Worm (Caenorhabditis elegans) whole organism, L4 larva: ENCODE data around the gene F35D2.2.

ENCODE experiments used
- F26F4.8 ChIP-seq: fragments of 200-800 bp; sonication (Bioruptor generic); conservative IDR thresholded peaks from 2 replicates; pipeline ENCODE4 v1.3.6; 2022; ENCODE audit warnings: missing genetic modification characterization, missing compliant biosample characterization
- F37D6.2 ChIP-seq: sonication (generic microtip); optimal IDR thresholded peaks from 2 replicates; lab custom pipeline; 2016; ENCODE audit warnings: mild to moderate bottlenecking, missing genetic modification characterization, missing compliant biosample characterization
- Y48G9A.11 ChIP-seq: fragments of 200-800 bp; sonication (Bioruptor generic); IDR thresholded peaks from 2 replicates; pipeline ENCODE4 v1.3.6; 2022; ENCODE audit warnings: missing genetic modification reagents, missing genetic modification characterization, missing compliant biosample characterization
- ZK337.2 ChIP-seq: fragments of 200-800 bp; sonication (Bioruptor generic); IDR thresholded peaks from 2 replicates; pipeline ENCODE4 v1.3.6; 2022; ENCODE audit warnings: missing genetic modification reagents, missing genetic modification characterization, missing compliant biosample characterization
- aha-1 ChIP-seq: fragments of 150-350 bp; peaks from one replicate; lab custom pipeline; 2014; ENCODE audit warnings: missing biosample characterization, missing genetic modification characterization
- ama-1 ChIP-seq: fragments of 150-350 bp; optimal IDR thresholded peaks from 2 replicates; lab custom pipeline; 2014; ENCODE audit warnings: inconsistent platforms, mixed read lengths
- arid-1 ChIP-seq: fragments of 200-800 bp; sonication (Bioruptor generic); conservative IDR thresholded peaks from 2 replicates; pipeline ENCODE4 v1.3.6; 2022; ENCODE audit warnings: missing genetic modification reagents, missing genetic modification characterization, missing compliant biosample characterization
- attf-4 ChIP-seq: sonication (generic microtip); optimal IDR thresholded peaks from 3 replicates; lab custom pipeline; 2017; ENCODE audit warnings: missing biosample characterization, missing genetic modification characterization
- ceh-20 ChIP-seq: fragments of 200-800 bp; sonication (Bioruptor generic); IDR thresholded peaks from 2 replicates; pipeline ENCODE4 v1.3.6; 2022; ENCODE audit warnings: missing genetic modification reagents, missing genetic modification characterization, missing compliant biosample characterization
- ceh-28 ChIP-seq: fragments of 150-350 bp; optimal IDR thresholded peaks from 2 replicates; lab custom pipeline; 2014; ENCODE audit warnings: missing biosample characterization, missing genetic modification reagents, missing genetic modification characterization
- ceh-44 ChIP-seq: fragments of 200-800 bp; sonication (Bioruptor generic); IDR thresholded peaks from 2 replicates; pipeline ENCODE4 v1.3.6; 2022; ENCODE audit warnings: missing genetic modification reagents, missing genetic modification characterization, missing compliant biosample characterization
- ceh-62 ChIP-seq: sonication (generic microtip); optimal IDR thresholded peaks from 2 replicates; lab custom pipeline; 2017; ENCODE audit warnings: missing biosample characterization, missing genetic modification characterization
- ceh-82 ChIP-seq: sonication (generic microtip); optimal IDR thresholded peaks from 2 replicates; lab custom pipeline; 2017; ENCODE audit warnings: missing biosample characterization, missing genetic modification characterization
- cey-2 ChIP-seq: sonication (generic microtip); optimal IDR thresholded peaks from 3 replicates; lab custom pipeline; 2017; ENCODE audit warnings: missing genetic modification characterization, mild to moderate bottlenecking, missing compliant biosample characterization, antibody characterized with exemption, borderline replicate concordance; ENCODE audit not compliant: insufficient read depth
- ctbp-1 ChIP-seq: fragments of 200-800 bp; sonication (Bioruptor generic); IDR thresholded peaks from 2 replicates; pipeline ENCODE4 v1.3.6; 2022; ENCODE audit warnings: missing genetic modification reagents, missing genetic modification characterization, missing compliant biosample characterization
- daf-16 ChIP-seq, 3 experiments: sonication (generic microtip); optimal IDR thresholded peaks; 2 replicates each; lab custom pipeline; 2016 to 2017; ENCODE audit warnings: missing genetic modification characterization in 3 of 3, missing genetic modification reagents in 3 of 3, mild to moderate bottlenecking in 2 of 3, missing compliant biosample characterization in 2 of 3, missing biosample characterization in 1 of 3, moderate library complexity in 1 of 3
- daf-19 ChIP-seq: fragments of 200-800 bp; sonication (Bioruptor generic); conservative IDR thresholded peaks from 2 replicates; pipeline ENCODE4 v1.3.6; 2022; ENCODE audit warnings: missing genetic modification characterization, missing compliant biosample characterization
- daf-8 ChIP-seq: fragments of 200-800 bp; sonication (Bioruptor generic); IDR thresholded peaks from 2 replicates; pipeline ENCODE4 v1.3.6; 2022; ENCODE audit warnings: missing genetic modification characterization, missing compliant biosample characterization
- dmd-6 ChIP-seq: fragments of 200-800 bp; sonication (Bioruptor generic); IDR thresholded peaks from 2 replicates; pipeline ENCODE4 v1.3.6; 2022; ENCODE audit warnings: missing genetic modification reagents, missing genetic modification characterization, missing compliant biosample characterization
- dve-1 ChIP-seq: sonication (generic microtip); optimal IDR thresholded peaks from 2 replicates; lab custom pipeline; 2017; ENCODE audit warnings: antibody characterized with exemption, mild to moderate bottlenecking, missing genetic modification characterization, missing compliant biosample characterization; ENCODE audit not compliant: insufficient read depth
- gei-8 ChIP-seq: fragments of 200-800 bp; sonication (Bioruptor generic); optimal IDR thresholded peaks from 2 replicates; lab custom pipeline; 2018; ENCODE audit warnings: mild to moderate bottlenecking, missing genetic modification characterization, missing compliant biosample characterization
- hif-1 ChIP-seq, 2 experiments: sonication (generic microtip); optimal IDR thresholded peaks; 2 replicates each; lab custom pipeline; 2016 to 2017; ENCODE audit warnings: missing compliant biosample characterization in 2 of 2, missing genetic modification characterization in 2 of 2, missing genetic modification reagents in 2 of 2, missing genotype in 2 of 2, mild to moderate bottlenecking in 1 of 2
- lim-7 ChIP-seq: fragments of 200-800 bp; sonication (Bioruptor generic); IDR thresholded peaks from 2 replicates; pipeline ENCODE4 v1.3.6; 2022; ENCODE audit warnings: missing genetic modification characterization, missing compliant biosample characterization
- lin-13 ChIP-seq: fragments of 150-350 bp; optimal IDR thresholded peaks from 2 replicates; lab custom pipeline; 2014; ENCODE audit warnings: missing biosample characterization, missing genetic modification reagents, missing genetic modification characterization
- lin-15B ChIP-seq: fragments of 150-350 bp; sonication (generic microtip); optimal IDR thresholded peaks from 3 replicates; lab custom pipeline; 2014; ENCODE audit warnings: missing biosample characterization, missing genetic modification characterization
- lin-29 ChIP-seq: fragments of 200-800 bp; sonication (Bioruptor generic); IDR thresholded peaks from 2 replicates; pipeline ENCODE4 v1.3.6; 2022; ENCODE audit warnings: missing genetic modification reagents, missing genetic modification characterization, missing compliant biosample characterization
- lin-39 ChIP-seq: fragments of 150-350 bp; optimal IDR thresholded peaks from 2 replicates; lab custom pipeline; 2014; ENCODE audit warnings: missing biosample characterization, missing genetic modification reagents, missing genetic modification characterization
- lir-3 ChIP-seq: sonication (generic microtip); optimal IDR thresholded peaks from 2 replicates; lab custom pipeline; 2016; ENCODE audit warnings: mild to moderate bottlenecking, missing genetic modification characterization, missing compliant biosample characterization
- mdl-1 ChIP-seq, 2 experiments: fragments of 150-350 bp in 1 of 2; sonication (generic microtip) in 1 of 2; optimal IDR thresholded peaks; 2 replicates each; lab custom pipeline; 2014 to 2017; ENCODE audit warnings: missing biosample characterization in 2 of 2, missing genetic modification characterization in 2 of 2
- mep-1 ChIP-seq: fragments of 150-350 bp; sonication (generic microtip); optimal IDR thresholded peaks from 3 replicates; lab custom pipeline; 2014; ENCODE audit warnings: missing biosample characterization, missing genetic modification characterization
- mxl-2 ChIP-seq: fragments of 200-800 bp; sonication (Bioruptor generic); conservative IDR thresholded peaks from 2 replicates; pipeline ENCODE4 v1.3.6; 2022; ENCODE audit warnings: missing genetic modification reagents, missing genetic modification characterization, missing compliant biosample characterization
- nhr-102 ChIP-seq: sonication (generic microtip); optimal IDR thresholded peaks from 2 replicates; lab custom pipeline; 2016; ENCODE audit warnings: mild to moderate bottlenecking, missing genetic modification characterization, moderate library complexity, missing compliant biosample characterization
- nhr-11 ChIP-seq: fragments of 150-350 bp; optimal IDR thresholded peaks from 2 replicates; lab custom pipeline; 2014; ENCODE audit warnings: missing biosample characterization, missing genetic modification characterization
- nhr-237 ChIP-seq: sonication (generic microtip); optimal IDR thresholded peaks from 2 replicates; lab custom pipeline; 2017; ENCODE audit warnings: missing biosample characterization, missing genetic modification characterization
- nhr-25 ChIP-seq: sonication (generic microtip); optimal IDR thresholded peaks from 2 replicates; lab custom pipeline; 2017; ENCODE audit warnings: missing genetic modification characterization, mild to moderate bottlenecking, missing compliant biosample characterization, antibody characterized with exemption, moderate library complexity, borderline replicate concordance; ENCODE audit not compliant: insufficient read depth
- nhr-41 ChIP-seq: fragments of 200-800 bp; sonication (Bioruptor generic); IDR thresholded peaks from 2 replicates; pipeline ENCODE4 v1.3.6; 2022; ENCODE audit warnings: missing genetic modification reagents, missing genetic modification characterization, missing compliant biosample characterization
- nhr-48 ChIP-seq: sonication (generic microtip); optimal IDR thresholded peaks from 2 replicates; lab custom pipeline; 2016; ENCODE audit warnings: mild to moderate bottlenecking, missing genetic modification characterization, missing compliant biosample characterization
- nhr-77 ChIP-seq: fragments of 150-350 bp; optimal IDR thresholded peaks from 2 replicates; lab custom pipeline; 2014; ENCODE audit warnings: missing biosample characterization, missing genetic modification characterization
- php-3 ChIP-seq: fragments of 200-800 bp; sonication (Bioruptor generic); IDR thresholded peaks from 2 replicates; pipeline ENCODE4 v1.3.6; 2022; ENCODE audit warnings: missing genetic modification reagents, missing genetic modification characterization, missing compliant biosample characterization
- pqm-1 ChIP-seq: sonication (generic microtip); optimal IDR thresholded peaks from 2 replicates; lab custom pipeline; 2017; ENCODE audit warnings: missing biosample characterization, missing genetic modification characterization
- rbr-2 ChIP-seq: sonication (generic microtip); optimal IDR thresholded peaks from 2 replicates; lab custom pipeline; 2016; ENCODE audit warnings: missing genotype, missing genetic modification characterization, missing compliant biosample characterization
- sdz-12 ChIP-seq: fragments of 200-800 bp; sonication (Bioruptor generic); optimal IDR thresholded peaks from 2 replicates; lab custom pipeline; 2018; ENCODE audit warnings: mild to moderate bottlenecking, missing genetic modification characterization, missing compliant biosample characterization
- skn-1 ChIP-seq: fragments of 150-350 bp; optimal IDR thresholded peaks from 2 replicates; lab custom pipeline; 2014; ENCODE audit warnings: missing biosample characterization, missing genetic modification characterization
- spr-1 ChIP-seq: sonication (generic microtip); optimal IDR thresholded peaks from 2 replicates; lab custom pipeline; 2016; ENCODE audit warnings: mild to moderate bottlenecking, missing genetic modification characterization, missing compliant biosample characterization
- spr-3 ChIP-seq: fragments of 200-800 bp; sonication (Bioruptor generic); optimal IDR thresholded peaks from 2 replicates; lab custom pipeline; 2018; ENCODE audit warnings: mild to moderate bottlenecking, missing genetic modification characterization, missing compliant biosample characterization
- tag-97 ChIP-seq: fragments of 200-800 bp; sonication (Bioruptor generic); IDR thresholded peaks from 2 replicates; pipeline ENCODE4 v1.3.6; 2022; ENCODE audit warnings: missing genetic modification characterization, missing compliant biosample characterization
- tra-1 ChIP-seq: fragments of 200-800 bp; sonication (Bioruptor generic); IDR thresholded peaks from 2 replicates; pipeline ENCODE4 v1.3.6; 2022; ENCODE audit warnings: missing genetic modification reagents, missing genetic modification characterization, missing compliant biosample characterization
- unc-62 ChIP-seq, 3 experiments: fragments of 150-350 bp in 1 of 3; sonication (generic microtip); optimal IDR thresholded peaks in 2 of 3; peaks in 1 of 3; 1 replicate in 1 of 3; 2 replicates in 2 of 3; lab custom pipeline; 2014 to 2017; ENCODE audit warnings: missing biosample characterization in 3 of 3, missing genetic modification characterization in 3 of 3, missing genetic modification reagents in 3 of 3, missing genotype in 1 of 3
- zag-1 ChIP-seq: fragments of 150-350 bp; optimal IDR thresholded peaks from 2 replicates; lab custom pipeline; 2014; ENCODE audit warnings: missing biosample characterization, missing genetic modification characterization
- zip-2 ChIP-seq: fragments of 150-350 bp; optimal IDR thresholded peaks from 2 replicates; lab custom pipeline; 2014; ENCODE audit warnings: missing biosample characterization, missing genetic modification characterization
- ztf-11 ChIP-seq: fragments of 150-350 bp; optimal IDR thresholded peaks from 2 replicates; lab custom pipeline; 2014; ENCODE audit warnings: missing biosample characterization, missing genetic modification characterization

The F35D2.2 gene

ce11 chrII:7528210-7528609 is 46.0 kb upstream of the F35D2.2 start (continued):
- TF ChIP-seq nhr-77 (peak; percentile 52), ztf-11 (tag; lab: Kevin White, UChicago) (no peak), F37D6.2 (no peak), lin-15B (tag; lab: Kevin White, UChicago) (no peak), F26F4.8 (GFP tag; lab: Robert Waterston, UW) (no peak), ceh-44 (no peak), spr-1 (tag; lab: Kevin White, UChicago) (no peak), pqm-1 (tag; lab: Kevin White, UChicago) (no peak), spr-3 (GFP tag; lab: Kevin White, UChicago) (no peak), mdl-1 (tag; optimal IDR thresholded peaks at IDR 0.05; lab: Kevin White, UChicago) (peak in 1 of 2 experiments; percentile 79), lin-39 (tag; lab: Kevin White, UChicago) (no peak), zag-1 (tag; lab: Kevin White, UChicago) (no peak), daf-16 (GFP tag; optimal IDR thresholded peaks at IDR 0.05; lab: Kevin White, UChicago) (peak in 1 of 2 experiments; percentile 47), daf-16 (tag; optimal IDR thresholded peaks at IDR 0.05; lab: Kevin White, UChicago) (peak; percentile 86), sdz-12 (no peak), nhr-102 (tag; lab: Kevin White, UChicago) (no peak), Y48G9A.11 (GFP tag; lab: Robert Waterston, UW) (no peak), daf-19 (no peak), ama-1 (lab: Kevin White, UChicago) (no peak), ceh-82 (tag; lab: Kevin White, UChicago) (no peak), rbr-2 (no peak), arid-1 (GFP tag; lab: Robert Waterston, UW) (no peak), attf-4 (tag; lab: Kevin White, UChicago) (no peak), lin-29 (no peak), lin-13 (GFP tag; lab: Kevin White, UChicago) (no peak), tag-97 (GFP tag; lab: Robert Waterston, UW) (no peak), gei-8 (GFP tag; lab: Kevin White, UChicago) (no peak), nhr-41 (GFP tag; lab: Robert Waterston, UW) (peak; percentile 76; the same call in 1 of the 2 replicates), mxl-2 (GFP tag; lab: Robert Waterston, UW) (peak; percentile 97), skn-1 (no peak), nhr-237 (tag; lab: Kevin White, UChicago) (no peak), mep-1 (tag; lab: Kevin White, UChicago) (no peak), php-3 (GFP tag; lab: Robert Waterston, UW) (peak; percentile 90), daf-8 (GFP tag; lab: Robert Waterston, UW) (no peak), hif-1 (tag; optimal IDR thresholded peaks at IDR 0.05; lab: Kevin White, UChicago) (no peak), nhr-48 (tag; lab: Kevin White, UChicago) (peak; percentile 94), aha-1 (tag; lab: Kevin White, UChicago) (peak; percentile 98), dmd-6 (GFP tag; lab: Robert Waterston, UW) (peak; percentile 99), unc-62 (GFP tag; optimal IDR thresholded peaks at IDR 0.05 in 1 of 2; lab: Kevin White, UChicago) (peak in 1 of 2 experiments; percentile 4), unc-62 (tag; optimal IDR thresholded peaks at IDR 0.05; lab: Kevin White, UChicago) (no peak), ZK337.2 (GFP tag; lab: Robert Waterston, UW) (no peak), cey-2 (peak; percentile 81), lir-3 (tag; lab: Kevin White, UChicago) (no peak), zip-2 (tag; lab: Kevin White, UChicago) (no peak), ceh-28 (no peak), dve-1 (tag; lab: Kevin White, UChicago) (peak; percentile 93), tra-1 (GFP tag; lab: Robert Waterston, UW) (peak; percentile 91), nhr-25 (no peak), lim-7 (no peak), ceh-62 (tag; lab: Kevin White, UChicago) (no peak), ceh-20 (GFP tag; lab: Robert Waterston, UW) (peak; percentile 61), ctbp-1 (GFP tag; lab: Robert Waterston, UW) (no peak), nhr-11 (tag; lab: Kevin White, UChicago) (no peak)
